Fruit fly (Drosophila melanogaster): Measurements from ENCODE around the gene SNF4Agamma.

The SNF4Agamma gene

dm6 chr3R:21138220-21138754, 2.3 kb upstream of the SNF4Agamma start, which contains the start of gene meigo (continued):
- TF ChIP-seq ERR (GFP tag; optimal IDR thresholded peaks at IDR 0.05) (peak; percentile 37), CG3726 (GFP tag; IDR thresholded peaks at IDR 0.05) (no peak), CG7745 (tag; optimal IDR thresholded peaks at IDR 0.05) (no peak), CG3065 (GFP tag; optimal IDR thresholded peaks at IDR 0.05) (peak; percentile 54), CG14014 (GFP tag; IDR thresholded peaks at IDR 0.05) (peak; percentile 59), h (optimal IDR thresholded peaks at IDR 0.05) (no peak), Hr51 (GFP tag; optimal IDR thresholded peaks at IDR 0.05) (peak in 1 of 2 experiments; percentile 52), E2f2 (GFP tag; IDR thresholded peaks at IDR 0.05) (peak; percentile 91), gro (GFP tag; optimal IDR thresholded peaks at IDR 0.05) (peak; percentile 34), gt (GFP tag; IDR thresholded peaks at IDR 0.05) (no peak), gsb (GFP tag; IDR thresholded peaks at IDR 0.05) (no peak), Oli (tag; optimal IDR thresholded peaks at IDR 0.05) (peak; percentile 53), gsb-n (tag; optimal IDR thresholded peaks at IDR 0.05) (peak; percentile 44), crp (GFP tag; optimal IDR thresholded peaks at IDR 0.05) (peak in 1 of 2 experiments; percentile 51), zf30C (GFP tag; optimal IDR thresholded peaks at IDR 0.05) (no peak), pros (GFP tag; optimal IDR thresholded peaks at IDR 0.05) (no peak), CG6813 (GFP tag; optimal IDR thresholded peaks at IDR 0.05) (no peak), CG16813 (GFP tag; IDR thresholded peaks at IDR 0.05; ENCODE audit: partially characterized antibody) (no peak), CG8924 (tag; optimal IDR thresholded peaks at IDR 0.05) (peak; percentile 66), Ssrp (tag; optimal IDR thresholded peaks at IDR 0.05) (peak; percentile 55), Rx (GFP tag; IDR thresholded peaks at IDR 0.05) (no peak), CG2712 (tag; optimal IDR thresholded peaks at IDR 0.05) (peak; percentile 83), Jarid2 (GFP tag; optimal IDR thresholded peaks at IDR 0.05) (no peak), row (GFP tag; IDR thresholded peaks at IDR 0.05) (peak; percentile 95), CG9876 (GFP tag; optimal IDR thresholded peaks at IDR 0.05) (no peak), Eip74EF (GFP tag; optimal IDR thresholded peaks at IDR 0.05) (no peak), CG6683 (GFP tag; optimal IDR thresholded peaks at IDR 0.05) (peak; percentile 9), Hmx (GFP tag; optimal IDR thresholded peaks at IDR 0.05) (no peak), CG1792 (GFP tag; optimal IDR thresholded peaks at IDR 0.05) (peak; percentile 31), CG13894 (tag; optimal IDR thresholded peaks at IDR 0.05) (no peak), cato (GFP tag; optimal IDR thresholded peaks at IDR 0.05; ENCODE audit: borderline replicate concordance) (peak; percentile 51), schlank (tag; optimal IDR thresholded peaks at IDR 0.05) (peak; percentile 17), CG1024 (GFP tag; IDR thresholded peaks at IDR 0.05) (no peak), Lhr (GFP tag; optimal IDR thresholded peaks at IDR 0.05) (peak; percentile 46), disco-r (GFP tag; optimal IDR thresholded peaks at IDR 0.05) (no peak), CG34422 (GFP tag; IDR thresholded peaks at IDR 0.05) (no peak; the same call in 2 of the 3 replicates), Kr (GFP tag; optimal IDR thresholded peaks at IDR 0.05) (no peak), wor (GFP tag; IDR thresholded peaks at IDR 0.05) (no peak), CG8944 (GFP tag; optimal IDR thresholded peaks at IDR 0.05) (peak; percentile 48), peb (GFP tag; IDR thresholded peaks at IDR 0.05) (peak; percentile 43; the same call in 1 of the 2 replicates), CG9817 (tag; optimal IDR thresholded peaks at IDR 0.05) (peak; percentile 79), Hsf (GFP tag; optimal IDR thresholded peaks at IDR 0.05) (peak; percentile 71), ranshi (GFP tag; IDR thresholded peaks at IDR 0.05) (0 out of 2 replicates have a peak, but pooled peaks have one; percentile 28), HLH4C (GFP tag; IDR thresholded peaks at IDR 0.05; ENCODE audit: partially characterized antibody) (no peak), Ets97D (GFP tag; optimal IDR thresholded peaks at IDR 0.05) (peak; percentile 53), CG17829 (tag; optimal IDR thresholded peaks at IDR 0.05) (peak; percentile 85), D (optimal IDR thresholded peaks at IDR 0.05) (no peak), D (GFP tag; optimal IDR thresholded peaks at IDR 0.05) (no peak), CG15479 (GFP tag; optimal IDR thresholded peaks at IDR 0.05) (no peak), Dip2 (GFP tag; IDR thresholded peaks at IDR 0.05) (no peak)
